Worm (Caenorhabditis elegans): ENCODE results near the gene cav-2.

DNA sequence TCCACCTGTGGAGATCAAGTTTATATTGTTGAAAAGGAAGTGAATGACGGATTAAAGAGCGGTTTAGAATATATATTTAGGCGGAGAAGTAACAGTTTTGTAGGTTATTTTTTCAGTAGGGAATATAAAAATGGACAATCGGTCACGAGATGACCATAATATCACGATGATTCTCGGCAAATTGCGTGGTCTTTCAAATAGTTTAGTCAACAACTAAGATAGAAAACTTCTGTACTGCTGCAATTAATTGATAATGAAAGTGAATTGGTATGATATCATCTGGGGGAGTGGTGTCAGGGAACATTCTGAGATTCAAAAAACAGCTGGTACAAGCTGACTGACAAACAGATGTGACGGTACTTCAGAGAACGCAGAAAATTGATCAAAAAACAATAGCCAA is 51.6 kb downstream of the cav-2 start:
- TF ChIP-seq nhr-12 (tag; optimal IDR thresholded peaks at IDR 0.05) = no peak
- TF ChIP-seq ceh-8 (GFP tag; optimal IDR thresholded peaks at IDR 0.05) = no peak
- no peak for TF ChIP-seq irx-1 (tag; optimal IDR thresholded peaks at IDR 0.05)
- TF ChIP-seq lin-13 (GFP tag; optimal IDR thresholded peaks at IDR 0.05) = no peak
- no peak for TF ChIP-seq ceh-82 (tag; optimal IDR thresholded peaks at IDR 0.05)

Measured in whole organism, L1 larva.